In genomic region chrX:8156502-8156901, ce11 we compare ENCODE assay signal across 2 worm cellular contexts.
TF ChIP-seq lines count a peak whose summit lies in the region.

No protein-coding gene starts in this region.

TF ChIP-seq in whole organism, L1 larva, 84 proteins besides CTCF, POLR2A, EP300 and RAD21 (continued from another document):
- TF ChIP-seq efl-1 (optimal IDR thresholded peaks at IDR 0.05; lab: Kevin White, UChicago): no peak
- peak in 1 of 2 experiments; percentile 29 for TF ChIP-seq efl-1 (GFP tag; optimal IDR thresholded peaks at IDR 0.05 in 1 of 2; lab: Kevin White, UChicago)
- no peak for TF ChIP-seq sup-37 (GFP tag; optimal IDR thresholded peaks at IDR 0.05; lab: Kevin White, UChicago)
- no peak for TF ChIP-seq ceh-8 (GFP tag; optimal IDR thresholded peaks at IDR 0.05; lab: Kevin White, UChicago)
- no peak for TF ChIP-seq hpl-2 (GFP tag; optimal IDR thresholded peaks at IDR 0.05; lab: Kevin White, UChicago)
- TF ChIP-seq F16B12.6 (tag; optimal IDR thresholded peaks at IDR 0.05; lab: Kevin White, UChicago): no peak
- TF ChIP-seq C34B4.2 (tag; optimal IDR thresholded peaks at IDR 0.05; lab: Kevin White, UChicago): no peak
- TF ChIP-seq pag-3 (tag; optimal IDR thresholded peaks at IDR 0.05; lab: Kevin White, UChicago; ENCODE audit: borderline replicate concordance, insufficient read depth): no peak
- no peak for TF ChIP-seq dpl-1 (GFP tag; optimal IDR thresholded peaks at IDR 0.05; lab: Kevin White, UChicago)
- TF ChIP-seq fkh-10 (GFP tag; optimal IDR thresholded peaks at IDR 0.05; lab: Kevin White, UChicago): no peak

TF ChIP-seq in whole organism, L4 larva, 104 proteins besides CTCF, POLR2A, EP300 and RAD21 (continued from another document):
- TF ChIP-seq lin-38 (GFP tag; IDR thresholded peaks at IDR 0.05; lab: Robert Waterston, UW) (peak; percentile 50), nhr-102 (tag; optimal IDR thresholded peaks at IDR 0.05; lab: Kevin White, UChicago) (no peak), zfp-3 (GFP tag; conservative IDR thresholded peaks at IDR 0.05; lab: Robert Waterston, UW) (0 out of 2 replicates have a peak, but pooled peaks have one; percentile 41), mdl-1 (tag; optimal IDR thresholded peaks at IDR 0.05; lab: Kevin White, UChicago) (no peak), egl-27 (tag; optimal IDR thresholded peaks at IDR 0.05; lab: Kevin White, UChicago) (no peak), ZK337.2 (GFP tag; IDR thresholded peaks at IDR 0.05; lab: Robert Waterston, UW) (peak; percentile 68; the same call in 1 of the 2 replicates), ztf-7 (tag; optimal IDR thresholded peaks at IDR 0.05; lab: Kevin White, UChicago) (peak; percentile 9), skn-1 (tag; optimal IDR thresholded peaks at IDR 0.05; lab: Kevin White, UChicago) (no peak)
